Fruit fly (Drosophila melanogaster) whole organism, embryonic: Measurements from ENCODE around the gene CG4770.

Experiments used
- Atf6 ChIP-seq: fragments of 200-800 bp; sonication (Bioruptor generic); IDR thresholded peaks from 2 replicates; pipeline ENCODE4 v1.3.6; 2022; ENCODE audit warnings: missing biosample characterization, missing genetic modification characterization
- B-H2 ChIP-seq: fragments of 200-800 bp; sonication (Bioruptor generic); optimal IDR thresholded peaks from 2 replicates; lab custom pipeline; 2018; ENCODE audit warnings: missing biosample characterization, mild to moderate bottlenecking, missing genetic modification characterization
- BEAF-32 ChIP-seq: fragments of 200-800 bp; sonication (Bioruptor generic); optimal IDR thresholded peaks from 3 replicates; lab custom pipeline; 2017; ENCODE audit warnings: missing biosample characterization, missing genetic modification characterization, mild to moderate bottlenecking, moderate library complexity, missing genetic modification reagents
- CG12104 ChIP-seq: fragments of 200-800 bp; sonication (Bioruptor generic); optimal IDR thresholded peaks from 3 replicates; lab custom pipeline; 2016; ENCODE audit warnings: missing biosample characterization, missing genetic modification characterization
- CG13775 ChIP-seq: fragments of 200-800 bp; sonication (Bioruptor generic); optimal IDR thresholded peaks from 3 replicates; lab custom pipeline; 2017; ENCODE audit warnings: missing biosample characterization, mild to moderate bottlenecking, missing genetic modification characterization
- CG14014 ChIP-seq: fragments of 200-800 bp; sonication (Bioruptor generic); IDR thresholded peaks from 2 replicates; pipeline ENCODE4 v1.3.6; 2022; ENCODE audit warnings: missing biosample characterization, missing genetic modification characterization
- CG15601 ChIP-seq: fragments of 200-800 bp; sonication (Bioruptor generic); optimal IDR thresholded peaks from 3 replicates; lab custom pipeline; 2019; ENCODE audit warnings: missing biosample characterization, mild to moderate bottlenecking, missing genetic modification characterization, moderate library complexity
- CG15696 ChIP-seq: fragments of 200-800 bp; sonication (Bioruptor generic); optimal IDR thresholded peaks from 2 replicates; lab custom pipeline; 2019; ENCODE audit warnings: missing biosample characterization, mild to moderate bottlenecking, missing genetic modification characterization, moderate library complexity
- CG1603 ChIP-seq: fragments of 200-800 bp; sonication (Bioruptor generic); optimal IDR thresholded peaks from 2 replicates; lab custom pipeline; 2019; ENCODE audit warnings: missing biosample characterization, mild to moderate bottlenecking, missing genetic modification characterization, moderate library complexity
- CG17361 ChIP-seq: fragments of 200-800 bp; sonication (Bioruptor generic); IDR thresholded peaks from 3 replicates; pipeline ENCODE4 v1.3.6; 2022; ENCODE audit warnings: missing biosample characterization, missing genetic modification characterization
- CG17568 ChIP-seq: fragments of 200-800 bp; sonication (Bioruptor generic); optimal IDR thresholded peaks from 2 replicates; lab custom pipeline; 2018; ENCODE audit warnings: missing biosample characterization, mild to moderate bottlenecking, missing genetic modification characterization, moderate library complexity
- CG17802 ChIP-seq: fragments of 200-800 bp; sonication (Bioruptor generic); optimal IDR thresholded peaks from 2 replicates; lab custom pipeline; 2018; ENCODE audit warnings: missing biosample characterization, mild to moderate bottlenecking, missing genetic modification characterization, moderate library complexity
- CG18764 ChIP-seq: fragments of 200-800 bp; sonication (Bioruptor generic); optimal IDR thresholded peaks from 3 replicates; lab custom pipeline; 2016; ENCODE audit warnings: missing biosample characterization, missing genetic modification characterization
- CG4707 ChIP-seq: fragments of 200-800 bp; sonication (Bioruptor generic); optimal IDR thresholded peaks from 2 replicates; lab custom pipeline; 2018; ENCODE audit warnings: missing biosample characterization, mild to moderate bottlenecking, missing genetic modification characterization, moderate library complexity
- CG7987 ChIP-seq: fragments of 200-800 bp; sonication (Bioruptor generic); optimal IDR thresholded peaks from 2 replicates; lab custom pipeline; 2018; ENCODE audit warnings: missing biosample characterization, mild to moderate bottlenecking, missing genetic modification characterization, moderate library complexity
- CG9437 ChIP-seq: fragments of 200-800 bp; sonication (Bioruptor generic); optimal IDR thresholded peaks from 2 replicates; lab custom pipeline; 2018; ENCODE audit warnings: missing biosample characterization, mild to moderate bottlenecking, missing genetic modification characterization
- Chrac-16 ChIP-seq: fragments of 200-800 bp; sonication (Bioruptor generic); optimal IDR thresholded peaks from 3 replicates; lab custom pipeline; 2016; ENCODE audit warnings: missing biosample characterization, missing genetic modification characterization
- CoRest ChIP-seq: fragments of 200-800 bp; sonication (Bioruptor generic); optimal IDR thresholded peaks from 3 replicates; lab custom pipeline; 2018; ENCODE audit warnings: missing biosample characterization, mild to moderate bottlenecking, missing genetic modification characterization, moderate library complexity
- Deaf1 ChIP-seq: fragments of 200-800 bp; optimal IDR thresholded peaks from 3 replicates; lab custom pipeline; 2019; ENCODE audit warnings: missing biosample characterization, mild to moderate bottlenecking, missing genetic modification characterization, moderate library complexity
- Doc2 ChIP-seq: fragments of 200-800 bp; sonication (Bioruptor generic); IDR thresholded peaks from 2 replicates; pipeline ENCODE4 v1.3.6; 2022; ENCODE audit warnings: missing biosample characterization, missing genetic modification characterization
- HHEX ChIP-seq: fragments of 200-800 bp; sonication (Bioruptor generic); optimal IDR thresholded peaks from 3 replicates; lab custom pipeline; 2017; ENCODE audit warnings: missing biosample characterization, mild to moderate bottlenecking, missing genetic modification characterization, missing genetic modification reagents
- Hey ChIP-seq: fragments of 200-800 bp; sonication (Bioruptor generic); optimal IDR thresholded peaks from 3 replicates; lab custom pipeline; 2018; ENCODE audit warnings: missing biosample characterization, mild to moderate bottlenecking, missing genetic modification characterization
- Jarid2 ChIP-seq: fragments of 200-800 bp; sonication (Bioruptor generic); optimal IDR thresholded peaks from 3 replicates; lab custom pipeline; 2017; ENCODE audit warnings: mild to moderate bottlenecking, missing biosample characterization, missing genetic modification reagents, missing genetic modification characterization
- Lim3 ChIP-seq: fragments of 200-800 bp; sonication (Bioruptor generic); IDR thresholded peaks from 2 replicates; pipeline ENCODE4 v1.3.6; 2022; ENCODE audit warnings: missing biosample characterization, missing genetic modification characterization
- Mes4 ChIP-seq: fragments of 200-800 bp; sonication (Bioruptor generic); optimal IDR thresholded peaks from 2 replicates; lab custom pipeline; 2016; ENCODE audit warnings: missing biosample characterization, missing genetic modification characterization
- NFAT ChIP-seq: fragments of 200-800 bp; sonication (Bioruptor generic); IDR thresholded peaks from 2 replicates; pipeline ENCODE4 v1.3.6; 2022; ENCODE audit warnings: missing biosample characterization, missing genetic modification characterization
- NK7.1 ChIP-seq: fragments of 200-800 bp; sonication (Bioruptor generic); optimal IDR thresholded peaks from 3 replicates; lab custom pipeline; 2016; ENCODE audit warnings: missing biosample characterization, missing genetic modification characterization
- Ravus ChIP-seq: fragments of 200-800 bp; sonication (Bioruptor generic); IDR thresholded peaks from 2 replicates; pipeline ENCODE4 v1.3.6; 2022; ENCODE audit warnings: missing biosample characterization, missing genetic modification characterization
- Scr ChIP-seq: fragments of 200-800 bp; sonication (Bioruptor generic); IDR thresholded peaks from 2 replicates; pipeline ENCODE4 v1.3.6; 2022; ENCODE audit warnings: missing biosample characterization, missing genetic modification characterization; ENCODE audit not compliant: partially characterized antibody
- Taf1 ChIP-seq: fragments of 200-800 bp; sonication (Bioruptor generic); IDR thresholded peaks from 2 replicates; pipeline ENCODE4 v1.3.6; 2022; ENCODE audit warnings: missing biosample characterization, missing genetic modification characterization
- Trl ChIP-seq, 3 experiments: fragments of >200 bp in 2 of 3; fragments of 200-800 bp in 1 of 3; sonication (Bioruptor generic) in 1 of 3; optimal IDR thresholded peaks; 2 replicates in 1 of 3; 3 replicates in 2 of 3; lab custom pipeline; 2016 to 2017; ENCODE audit warnings: missing biosample characterization in 1 of 3, missing genetic modification characterization in 1 of 3
- Xbp1 ChIP-seq: fragments of 200-800 bp; sonication (Bioruptor generic); optimal IDR thresholded peaks from 3 replicates; lab custom pipeline; 2016; ENCODE audit warnings: missing biosample characterization, mild to moderate bottlenecking, missing genetic modification characterization
- ase ChIP-seq: fragments of 200-800 bp; sonication (Bioruptor generic); IDR thresholded peaks from 3 replicates; pipeline ENCODE4 v1.3.6; 2022; ENCODE audit warnings: missing biosample characterization, missing genetic modification characterization
- dan ChIP-seq: fragments of 200-800 bp; sonication (Bioruptor generic); IDR thresholded peaks from 2 replicates; pipeline ENCODE4 v1.3.6; 2022; ENCODE audit warnings: missing biosample characterization, missing genetic modification characterization
- dimm ChIP-seq: fragments of 200-800 bp; sonication (Bioruptor generic); IDR thresholded peaks from 2 replicates; pipeline ENCODE4 v1.3.6; 2022; ENCODE audit warnings: missing biosample characterization, missing genetic modification characterization
- ems ChIP-seq: fragments of 200-800 bp; sonication (Bioruptor generic); optimal IDR thresholded peaks from 3 replicates; lab custom pipeline; 2016; ENCODE audit warnings: missing biosample characterization, missing genetic modification characterization
- eve ChIP-seq, 2 experiments: fragments of >200 bp; optimal IDR thresholded peaks; 2 replicates each; lab custom pipeline; 2017; ENCODE audit warnings: missing biosample characterization in 2 of 2, missing genetic modification characterization in 2 of 2
- gem ChIP-seq: fragments of 200-800 bp; sonication (Bioruptor generic); optimal IDR thresholded peaks from 2 replicates; lab custom pipeline; 2019; ENCODE audit warnings: missing biosample characterization, mild to moderate bottlenecking, missing genetic modification characterization, moderate library complexity
- gt ChIP-seq: fragments of 200-800 bp; sonication (Bioruptor generic); IDR thresholded peaks from 2 replicates; pipeline ENCODE4 v1.3.6; 2022; ENCODE audit warnings: missing biosample characterization, missing genetic modification characterization
- hbn ChIP-seq: fragments of 200-800 bp; sonication (Bioruptor generic); IDR thresholded peaks from 2 replicates; pipeline ENCODE4 v1.3.6; 2022; ENCODE audit warnings: missing biosample characterization, missing genetic modification characterization; ENCODE audit not compliant: partially characterized antibody
- lilli ChIP-seq: fragments of 200-800 bp; sonication (Bioruptor generic); optimal IDR thresholded peaks from 3 replicates; lab custom pipeline; 2016; ENCODE audit warnings: missing biosample characterization, missing genetic modification characterization
- nerfin-1 ChIP-seq: fragments of 200-800 bp; sonication (Bioruptor generic); optimal IDR thresholded peaks from 3 replicates; lab custom pipeline; 2019; ENCODE audit warnings: missing biosample characterization, mild to moderate bottlenecking, missing genetic modification characterization, moderate library complexity
- nmo ChIP-seq: fragments of 200-800 bp; sonication (Bioruptor generic); optimal IDR thresholded peaks from 2 replicates; lab custom pipeline; 2018; ENCODE audit warnings: missing biosample characterization, mild to moderate bottlenecking, missing genetic modification characterization, moderate library complexity
- odd ChIP-seq: fragments of 200-800 bp; sonication (Bioruptor generic); optimal IDR thresholded peaks from 2 replicates; lab custom pipeline; 2017; ENCODE audit warnings: missing biosample characterization, mild to moderate bottlenecking, missing genetic modification characterization
- sens-2 ChIP-seq: fragments of 200-800 bp; sonication (Bioruptor generic); IDR thresholded peaks from 2 replicates; pipeline ENCODE4 v1.3.6; 2022; ENCODE audit warnings: missing biosample characterization, missing genetic modification characterization
- sna ChIP-seq: fragments of 200-800 bp; sonication (Bioruptor generic); IDR thresholded peaks from 2 replicates; pipeline ENCODE4 v1.3.6; 2022; ENCODE audit warnings: missing biosample characterization, missing genetic modification characterization; ENCODE audit not compliant: partially characterized antibody
- tio ChIP-seq: fragments of 200-800 bp; sonication (Bioruptor generic); optimal IDR thresholded peaks from 2 replicates; lab custom pipeline; 2017; ENCODE audit warnings: missing biosample characterization, missing genetic modification characterization, inconsistent platforms
- usp ChIP-seq: fragments of >200 bp; optimal IDR thresholded peaks from 2 replicates; lab custom pipeline; 2017; ENCODE audit warnings: missing biosample characterization, missing genetic modification characterization
- zen2 ChIP-seq: fragments of 200-800 bp; sonication (Bioruptor generic); IDR thresholded peaks from 3 replicates; pipeline ENCODE4 v1.3.6; 2022; ENCODE audit warnings: missing biosample characterization, missing genetic modification characterization; ENCODE audit not compliant: partially characterized antibody

Gene CG4770

dm6 chr3R:19904865-19905373 lies 13.4 kb upstream of the CG4770 start, which contains the start of the genes Surf6 and RhoGAP92B (continued):
- TF ChIP-seq Lim3 (GFP tag; lab: Robert Waterston, UW) (no peak), sna (GFP tag; lab: Robert Waterston, UW) (0 out of 2 replicates have a peak, but pooled peaks have one; percentile 28), CG12104 (GFP tag; lab: Kevin White, UChicago) (peak; percentile 38), CoRest (tag; lab: Kevin White, UChicago) (peak; percentile 66), ase (GFP tag; lab: Robert Waterston, UW) (no peak), tio (GFP tag; lab: Kevin White, UChicago) (no peak), CG17802 (tag; lab: Kevin White, UChicago) (peak; percentile 44), sens-2 (GFP tag; lab: Robert Waterston, UW) (no peak), CG17361 (peak; percentile 63; the same call in 2 of the 3 replicates), B-H2 (peak; percentile 33), nmo (GFP tag; lab: Kevin White, UChicago) (peak; percentile 86), NK7.1 (GFP tag; lab: Kevin White, UChicago) (peak; percentile 12), lilli (GFP tag; lab: Kevin White, UChicago) (peak; percentile 71), CG1603 (tag; lab: Kevin White, UChicago) (peak; percentile 85), CG7987 (GFP tag; lab: Kevin White, UChicago) (peak; percentile 35), CG4707 (GFP tag; lab: Kevin White, UChicago) (no peak), Deaf1 (peak; percentile 41), gt (GFP tag; lab: Robert Waterston, UW) (no peak), nerfin-1 (tag; lab: Kevin White, UChicago) (peak; percentile 54), dimm (no peak), Scr (GFP tag; lab: Robert Waterston, UW) (peak; percentile 58; the same call in 1 of the 2 replicates), Xbp1 (GFP tag; lab: Kevin White, UChicago) (peak; percentile 70), usp (GFP tag; lab: Kevin White, UChicago) (no peak), CG18764 (GFP tag; lab: Kevin White, UChicago) (peak; percentile 50), odd (GFP tag; lab: Kevin White, UChicago) (peak; percentile 47), dan (GFP tag; lab: Robert Waterston, UW) (no peak), Jarid2 (GFP tag; lab: Kevin White, UChicago) (peak; percentile 53), ems (GFP tag; lab: Kevin White, UChicago) (peak; percentile 60), CG17568 (GFP tag; lab: Kevin White, UChicago) (peak; percentile 79), NFAT (peak; percentile 31; the same call in 1 of the 2 replicates), HHEX (GFP tag; lab: Kevin White, UChicago) (peak; percentile 58), CG15696 (tag; lab: Kevin White, UChicago) (peak; percentile 47), gem (peak; percentile 61), Taf1 (GFP tag; lab: Robert Waterston, UW) (peak; percentile 42; the same call in 1 of the 2 replicates), Atf6 (GFP tag; lab: Robert Waterston, UW) (peak; percentile 63; the same call in 1 of the 2 replicates), Hey (tag; lab: Kevin White, UChicago) (no peak), Chrac-16 (GFP tag; lab: Kevin White, UChicago) (peak; percentile 61), BEAF-32 (GFP tag; lab: Kevin White, UChicago) (peak; percentile 60), Doc2 (GFP tag; lab: Robert Waterston, UW) (no peak), zen2 (no peak), CG14014 (GFP tag; lab: Robert Waterston, UW) (peak; percentile 45; the same call in 1 of the 2 replicates), Trl (optimal IDR thresholded peaks at IDR 0.05; lab: Kevin White, UChicago) (no peak), Trl (GFP tag; optimal IDR thresholded peaks at IDR 0.05; lab: Kevin White, UChicago) (peak; percentile 77), hbn (GFP tag; lab: Robert Waterston, UW) (0 out of 2 replicates have a peak, but pooled peaks have one; percentile 18), CG13775 (GFP tag; lab: Kevin White, UChicago) (peak; percentile 64), Ravus (no peak), Mes4 (GFP tag; lab: Kevin White, UChicago) (peak; percentile 68), CG9437 (peak; percentile 31), eve (GFP tag; optimal IDR thresholded peaks at IDR 0.05; lab: Kevin White, UChicago) (no peak), CG15601 (peak; percentile 72)
